Fruit fly (Drosophila melanogaster) whole organism, embryonic: ENCODE data around the gene dpr9.

Experiments
- ATbp ChIP-seq: fragments of 200-800 bp; sonication (Bioruptor generic); optimal IDR thresholded peaks from 2 replicates; lab custom pipeline; 2017; ENCODE audit warnings: missing biosample characterization, mild to moderate bottlenecking, missing genetic modification characterization, missing genetic modification reagents
- Blimp-1 ChIP-seq: fragments of 200-800 bp; sonication (Bioruptor generic); optimal IDR thresholded peaks from 3 replicates; lab custom pipeline; 2018; ENCODE audit warnings: missing biosample characterization, missing genetic modification characterization, mild to moderate bottlenecking, moderate library complexity, missing genetic modification reagents
- BtbVII ChIP-seq: fragments of 200-800 bp; sonication (Bioruptor generic); optimal IDR thresholded peaks from 3 replicates; lab custom pipeline; 2017; ENCODE audit warnings: missing biosample characterization, mild to moderate bottlenecking, missing genetic modification characterization
- CG10565 ChIP-seq: fragments of 200-800 bp; sonication (Bioruptor generic); optimal IDR thresholded peaks from 3 replicates; lab custom pipeline; 2016; ENCODE audit warnings: missing biosample characterization, mild to moderate bottlenecking, missing genetic modification characterization
- CG12219 ChIP-seq: fragments of 200-800 bp; sonication (Bioruptor generic); optimal IDR thresholded peaks from 3 replicates; lab custom pipeline; 2018; ENCODE audit warnings: missing biosample characterization, mild to moderate bottlenecking, missing genetic modification characterization
- CG12744 ChIP-seq: fragments of 200-800 bp; sonication (Bioruptor generic); optimal IDR thresholded peaks from 2 replicates; lab custom pipeline; 2016; ENCODE audit warnings: missing biosample characterization, missing genetic modification characterization
- CG13424 ChIP-seq: fragments of 200-800 bp; sonication (Bioruptor generic); optimal IDR thresholded peaks from 2 replicates; lab custom pipeline; 2019; ENCODE audit warnings: missing biosample characterization, mild to moderate bottlenecking, missing genetic modification characterization, moderate library complexity
- CG15514 ChIP-seq: fragments of 200-800 bp; sonication (Bioruptor generic); optimal IDR thresholded peaks from 3 replicates; lab custom pipeline; 2017; ENCODE audit warnings: missing biosample characterization, missing genetic modification characterization, mild to moderate bottlenecking, moderate library complexity, missing genetic modification reagents
- CG1602 ChIP-seq: fragments of 200-800 bp; sonication (Bioruptor generic); optimal IDR thresholded peaks from 3 replicates; lab custom pipeline; 2016; ENCODE audit warnings: missing biosample characterization, missing genetic modification characterization
- CG17328 ChIP-seq: fragments of 200-800 bp; sonication (Bioruptor generic); IDR thresholded peaks from 2 replicates; pipeline ENCODE4 v1.3.6; 2022; ENCODE audit warnings: missing biosample characterization, missing genetic modification characterization
- CG18262 ChIP-seq: fragments of 200-800 bp; optimal IDR thresholded peaks from 3 replicates; lab custom pipeline; 2019; ENCODE audit warnings: missing biosample characterization, mild to moderate bottlenecking, missing genetic modification characterization, moderate library complexity
- CG2199 ChIP-seq: fragments of 200-800 bp; sonication (Bioruptor generic); IDR thresholded peaks from 3 replicates; pipeline ENCODE4 v1.3.6; 2022; ENCODE audit warnings: missing biosample characterization, missing genetic modification characterization
- CG2712 ChIP-seq: fragments of 200-800 bp; optimal IDR thresholded peaks from 3 replicates; lab custom pipeline; 2019; ENCODE audit warnings: missing biosample characterization, mild to moderate bottlenecking, missing genetic modification characterization, moderate library complexity
- CG7556 ChIP-seq: fragments of 200-800 bp; sonication (Bioruptor generic); optimal IDR thresholded peaks from 2 replicates; lab custom pipeline; 2017; ENCODE audit warnings: missing biosample characterization, mild to moderate bottlenecking, missing genetic modification characterization
- CG7928 ChIP-seq: fragments of 200-800 bp; sonication (Bioruptor generic); optimal IDR thresholded peaks from 2 replicates; lab custom pipeline; 2017; ENCODE audit warnings: missing biosample characterization, mild to moderate bottlenecking, missing genetic modification characterization
- CG8089 ChIP-seq: fragments of 200-800 bp; sonication (Bioruptor generic); optimal IDR thresholded peaks from 3 replicates; lab custom pipeline; 2016; ENCODE audit warnings: missing biosample characterization, missing genetic modification characterization
- CG8359 ChIP-seq: fragments of 200-800 bp; sonication (Bioruptor generic); optimal IDR thresholded peaks from 2 replicates; lab custom pipeline; 2017; ENCODE audit warnings: missing biosample characterization, mild to moderate bottlenecking, missing genetic modification characterization, borderline replicate concordance
- CG9215 ChIP-seq: fragments of 200-800 bp; sonication (Bioruptor generic); IDR thresholded peaks from 2 replicates; pipeline ENCODE4 v1.3.6; 2022; ENCODE audit warnings: missing biosample characterization, missing genetic modification characterization
- ERR ChIP-seq: fragments of 200-800 bp; sonication (Bioruptor generic); optimal IDR thresholded peaks from 2 replicates; lab custom pipeline; 2016; ENCODE audit warnings: missing biosample characterization, missing genetic modification characterization
- H15 ChIP-seq: fragments of 200-800 bp; sonication (Bioruptor generic); IDR thresholded peaks from 3 replicates; pipeline ENCODE4 v1.3.6; 2022; ENCODE audit warnings: missing biosample characterization, missing genetic modification characterization
- Kr ChIP-seq: fragments of 200-800 bp; sonication (Bioruptor generic); optimal IDR thresholded peaks from 2 replicates; lab custom pipeline; 2017; ENCODE audit warnings: missing biosample characterization, mild to moderate bottlenecking, missing genetic modification characterization
- Opbp ChIP-seq: fragments of 200-800 bp; sonication (Bioruptor generic); IDR thresholded peaks from 3 replicates; pipeline ENCODE4 v1.3.6; 2022; ENCODE audit warnings: missing biosample characterization, missing genetic modification characterization; ENCODE audit not compliant: partially characterized antibody
- Xrp1 ChIP-seq: fragments of 200-800 bp; sonication (Bioruptor generic); IDR thresholded peaks from 2 replicates; pipeline ENCODE4 v1.3.6; 2022; ENCODE audit warnings: missing biosample characterization, missing genetic modification characterization
- ara ChIP-seq: fragments of 200-800 bp; sonication (Bioruptor generic); IDR thresholded peaks from 2 replicates; pipeline ENCODE4 v1.3.6; 2022; ENCODE audit warnings: missing biosample characterization, missing genetic modification characterization
- bigmax ChIP-seq: fragments of 200-800 bp; sonication (Bioruptor generic); optimal IDR thresholded peaks from 2 replicates; lab custom pipeline; 2018; ENCODE audit warnings: missing biosample characterization, mild to moderate bottlenecking, missing genetic modification characterization
- cad ChIP-seq: fragments of >200 bp; optimal IDR thresholded peaks from 2 replicates; lab custom pipeline; 2017; ENCODE audit warnings: missing biosample characterization, missing genetic modification characterization
- caup ChIP-seq: fragments of 200-800 bp; sonication (Bioruptor generic); optimal IDR thresholded peaks from 3 replicates; lab custom pipeline; 2017; ENCODE audit warnings: missing biosample characterization, mild to moderate bottlenecking, missing genetic modification characterization, moderate library complexity; ENCODE audit not compliant: severe bottlenecking
- chif ChIP-seq, 2 experiments: fragments of 200-800 bp; sonication (Bioruptor generic); optimal IDR thresholded peaks; 3 replicates each; lab custom pipeline; 2016; ENCODE audit warnings: missing biosample characterization in 2 of 2, missing genetic modification characterization in 2 of 2
- dm ChIP-seq: fragments of 200-800 bp; sonication (Bioruptor generic); optimal IDR thresholded peaks from 3 replicates; lab custom pipeline; 2016; ENCODE audit warnings: missing biosample characterization, missing genetic modification characterization
- en ChIP-seq: fragments of 200-800 bp; sonication (Bioruptor generic); optimal IDR thresholded peaks from 2 replicates; lab custom pipeline; 2016; ENCODE audit warnings: missing biosample characterization, missing genetic modification characterization
- gcm ChIP-seq: fragments of 200-800 bp; sonication (Bioruptor generic); optimal IDR thresholded peaks from 2 replicates; lab custom pipeline; 2019; ENCODE audit warnings: missing biosample characterization, mild to moderate bottlenecking, missing genetic modification characterization, moderate library complexity
- hth ChIP-seq: fragments of >200 bp; optimal IDR thresholded peaks from 2 replicates; lab custom pipeline; 2017; ENCODE audit warnings: inconsistent platforms
- kah ChIP-seq: fragments of 200-800 bp; sonication (Bioruptor generic); optimal IDR thresholded peaks from 2 replicates; lab custom pipeline; 2018; ENCODE audit warnings: missing biosample characterization, mild to moderate bottlenecking, missing genetic modification characterization
- kay ChIP-seq: fragments of 200-800 bp; sonication (Bioruptor generic); optimal IDR thresholded peaks from 2 replicates; lab custom pipeline; 2016; ENCODE audit warnings: missing biosample characterization, missing genetic modification characterization
- maf-S ChIP-seq: fragments of 200-800 bp; sonication (Bioruptor generic); optimal IDR thresholded peaks from 2 replicates; lab custom pipeline; 2016; ENCODE audit warnings: missing biosample characterization, missing genetic modification characterization
- mam ChIP-seq: fragments of 200-800 bp; sonication (Bioruptor generic); optimal IDR thresholded peaks from 3 replicates; lab custom pipeline; 2016; ENCODE audit warnings: missing biosample characterization, missing genetic modification characterization
- mirr ChIP-seq: fragments of 200-800 bp; sonication (Bioruptor generic); optimal IDR thresholded peaks from 3 replicates; lab custom pipeline; 2018; ENCODE audit warnings: missing biosample characterization, mild to moderate bottlenecking, missing genetic modification characterization
- oc ChIP-seq: fragments of 200-800 bp; sonication (Bioruptor generic); optimal IDR thresholded peaks from 2 replicates; lab custom pipeline; 2018; ENCODE audit warnings: missing biosample characterization, mild to moderate bottlenecking, missing genetic modification characterization, moderate library complexity
- org-1 ChIP-seq: fragments of 200-800 bp; sonication (Bioruptor generic); optimal IDR thresholded peaks from 2 replicates; lab custom pipeline; 2017; ENCODE audit warnings: missing biosample characterization, missing genetic modification characterization
- otp ChIP-seq: fragments of 200-800 bp; sonication (Bioruptor generic); IDR thresholded peaks from 3 replicates; pipeline ENCODE4, ENCODE4 v1.3.6; 2022; ENCODE audit warnings: missing biosample characterization, missing genetic modification characterization
- rib ChIP-seq: fragments of 200-800 bp; sonication (Bioruptor generic); IDR thresholded peaks from 2 replicates; pipeline ENCODE4 v1.3.6; 2022; ENCODE audit warnings: missing biosample characterization, missing genetic modification characterization
- salm ChIP-seq: fragments of 200-800 bp; sonication (Bioruptor generic); optimal IDR thresholded peaks from 2 replicates; lab custom pipeline; 2018; ENCODE audit warnings: missing biosample characterization, mild to moderate bottlenecking, missing genetic modification characterization
- seq ChIP-seq: fragments of 200-800 bp; sonication (Bioruptor generic); IDR thresholded peaks from 2 replicates; pipeline ENCODE4 v1.3.6; 2022; ENCODE audit warnings: missing biosample characterization, missing genetic modification characterization
- slp2 ChIP-seq: fragments of 200-800 bp; sonication (Bioruptor generic); optimal IDR thresholded peaks from 2 replicates; lab custom pipeline; 2016; ENCODE audit warnings: missing biosample characterization, missing genetic modification characterization
- sna ChIP-seq: fragments of 200-800 bp; sonication (Bioruptor generic); IDR thresholded peaks from 2 replicates; pipeline ENCODE4 v1.3.6; 2022; ENCODE audit warnings: missing biosample characterization, missing genetic modification characterization; ENCODE audit not compliant: partially characterized antibody
- sug ChIP-seq: fragments of 200-800 bp; optimal IDR thresholded peaks from 2 replicates; lab custom pipeline; 2019; ENCODE audit warnings: missing biosample characterization, mild to moderate bottlenecking, missing genetic modification characterization, moderate library complexity
- tx ChIP-seq: fragments of 200-800 bp; sonication (Bioruptor generic); optimal IDR thresholded peaks from 2 replicates; lab custom pipeline; 2016; ENCODE audit warnings: missing biosample characterization, missing genetic modification characterization
- zen2 ChIP-seq: fragments of 200-800 bp; sonication (Bioruptor generic); IDR thresholded peaks from 3 replicates; pipeline ENCODE4 v1.3.6; 2022; ENCODE audit warnings: missing biosample characterization, missing genetic modification characterization; ENCODE audit not compliant: partially characterized antibody
- zf30C ChIP-seq: fragments of 200-800 bp; sonication (Bioruptor generic); optimal IDR thresholded peaks from 3 replicates; lab custom pipeline; 2018; ENCODE audit warnings: missing biosample characterization, mild to moderate bottlenecking, missing genetic modification characterization

The dpr9 gene

dm6 chr3R:15119730-15120129 is 42.7 kb upstream of the dpr9 start (continued):
- TF ChIP-seq caup (GFP tag; lab: Kevin White, UChicago): peak; percentile 12
- peak; percentile 3 for TF ChIP-seq sug

dm6 chr3R:15117765-15118164 is 40.8 kb upstream of the dpr9 start:
- TF ChIP-seq mirr (peak; percentile 5), CG18262 (peak; percentile 41), CG2199 (GFP tag; lab: Robert Waterston, UW) (peak; percentile 95), tx (GFP tag; lab: Kevin White, UChicago) (no peak), Opbp (GFP tag; lab: Robert Waterston, UW) (no peak), seq (GFP tag; lab: Robert Waterston, UW) (no peak), maf-S (GFP tag; lab: Kevin White, UChicago) (no peak), cad (no peak), H15 (GFP tag; lab: Robert Waterston, UW) (0 out of 3 replicates have a peak, but pooled peaks have one; percentile 30), CG12744 (no peak), CG7556 (GFP tag; lab: Kevin White, UChicago) (peak; percentile 54), gcm (GFP tag; lab: Kevin White, UChicago) (peak; percentile 21), otp (GFP tag; lab: Robert Waterston, UW) (no peak), salm (tag; lab: Kevin White, UChicago) (no peak), org-1 (GFP tag; lab: Kevin White, UChicago) (no peak), CG13424 (peak; percentile 23), CG8359 (GFP tag; lab: Kevin White, UChicago) (no peak), hth (no peak), Kr (GFP tag; lab: Kevin White, UChicago) (no peak), ATbp (GFP tag; lab: Kevin White, UChicago) (peak; percentile 13), CG17328 (GFP tag; lab: Robert Waterston, UW) (no peak), kay (GFP tag; lab: Kevin White, UChicago) (no peak), ERR (no peak), Xrp1 (peak; percentile 20; the same call in 1 of the 2 replicates), mam (GFP tag; lab: Kevin White, UChicago) (no peak), ara (no peak), kah (GFP tag; lab: Kevin White, UChicago) (no peak), CG7928 (GFP tag; lab: Kevin White, UChicago) (no peak), en (GFP tag; lab: Kevin White, UChicago) (no peak), CG10565 (GFP tag; lab: Kevin White, UChicago) (no peak), slp2 (GFP tag; lab: Kevin White, UChicago) (no peak), rib (no peak), CG1602 (GFP tag; lab: Kevin White, UChicago) (no peak), bigmax (no peak), CG15514 (GFP tag; lab: Kevin White, UChicago) (peak; percentile 9), BtbVII (GFP tag; lab: Kevin White, UChicago) (peak; percentile 41), CG8089 (no peak), CG12219 (no peak), CG9215 (GFP tag; lab: Robert Waterston, UW) (no peak), sug (no peak), Blimp-1 (GFP tag; lab: Kevin White, UChicago) (peak; percentile 47), sna (GFP tag; lab: Robert Waterston, UW) (no peak), zen2 (GFP tag; lab: Robert Waterston, UW) (no peak), chif (GFP tag; optimal IDR thresholded peaks at IDR 0.05; lab: Kevin White, UChicago) (no peak), zf30C (GFP tag; lab: Kevin White, UChicago) (no peak), dm (GFP tag; lab: Kevin White, UChicago) (no peak), CG2712 (peak; percentile 49), oc (peak; percentile 46)
